Worm (Caenorhabditis elegans) whole organism, young adult: ENCODE data around the gene gly-7.

ENCODE experiments used
- ccch-3 ChIP-seq: fragments of 200-800 bp; sonication (Bioruptor generic); optimal IDR thresholded peaks from 2 replicates; lab custom pipeline; 2018; ENCODE audit warnings: mild to moderate bottlenecking, missing genetic modification characterization, missing compliant biosample characterization
- dpl-1 ChIP-seq: fragments of 150-350 bp; optimal IDR thresholded peaks from 2 replicates; lab custom pipeline; 2014; ENCODE audit warnings: missing biosample characterization, missing genetic modification reagents, missing genetic modification characterization
- lsl-1 ChIP-seq: fragments of 200-800 bp; sonication (Bioruptor generic); optimal IDR thresholded peaks from 2 replicates; lab custom pipeline; 2018; ENCODE audit warnings: mild to moderate bottlenecking, missing genetic modification characterization, moderate library complexity, missing compliant biosample characterization
- madf-10 ChIP-seq: sonication (generic microtip); optimal IDR thresholded peaks from 2 replicates; lab custom pipeline; 2016; ENCODE audit warnings: mild to moderate bottlenecking, missing genetic modification characterization, missing compliant biosample characterization
- pha-4 ChIP-seq: fragments of 150-350 bp; sonication (generic microtip); optimal IDR thresholded peaks from 2 replicates; lab custom pipeline; 2014; ENCODE audit warnings: missing biosample characterization, missing genetic modification reagents, missing genetic modification characterization
- unc-62 ChIP-seq: fragments of 150-350 bp; optimal IDR thresholded peaks from 2 replicates; lab custom pipeline; 2014; ENCODE audit warnings: missing biosample characterization, missing genetic modification reagents, missing genetic modification characterization
- ztf-22 ChIP-seq: fragments of 200-800 bp; sonication (Bioruptor generic); optimal IDR thresholded peaks from 2 replicates; lab custom pipeline; 2018; ENCODE audit warnings: mild to moderate bottlenecking, missing genetic modification characterization, moderate library complexity, missing compliant biosample characterization

- TF ChIP-seq madf-10 (tag; lab: Kevin White, UChicago) (no peak), ccch-3 (GFP tag; lab: Kevin White, UChicago) (no peak), pha-4 (no peak), dpl-1 (GFP tag; lab: Kevin White, UChicago) (no peak), lsl-1 (GFP tag; lab: Kevin White, UChicago) (no peak), ztf-22 (GFP tag; lab: Kevin White, UChicago) (no peak), unc-62 (GFP tag; lab: Kevin White, UChicago) (no peak)
Measured at ce11 chrV:1864997-1865396, 43.9 kb upstream of the gly-7 start.
